Fruit fly (Drosophila melanogaster): ENCODE data around the gene COX6CL.
A peak's percentile ranks its signal among the peaks of the same experiment; 100 is the strongest.

- no peak for TF ChIP-seq Sox102F (GFP tag; optimal IDR thresholded peaks at IDR 0.05)
- no peak for TF ChIP-seq CG6808 (GFP tag; optimal IDR thresholded peaks at IDR 0.05)
- TF ChIP-seq fd59A (GFP tag; optimal IDR thresholded peaks at IDR 0.05), result no peak
- TF ChIP-seq CG16779 (tag; optimal IDR thresholded peaks at IDR 0.05), result no peak
- TF ChIP-seq Gug (GFP tag; IDR thresholded peaks at IDR 0.05), result no peak
- TF ChIP-seq Eip75B (GFP tag; optimal IDR thresholded peaks at IDR 0.05), result peak; percentile 13
These were observed 37.1 kb downstream of the COX6CL start for dm6 chr2L:5781181-5781580.
